Fruit fly (Drosophila melanogaster) whole organism, larva: ENCODE data around the gene bigmax.

Source experiments
- noc ChIP-seq: fragments of 200-800 bp; sonication (Bioruptor generic); optimal IDR thresholded peaks from 3 replicates; lab custom pipeline; 2019; ENCODE audit warnings: missing biosample characterization, mild to moderate bottlenecking, missing genetic modification characterization, moderate library complexity

bigmax gene

DNA sequence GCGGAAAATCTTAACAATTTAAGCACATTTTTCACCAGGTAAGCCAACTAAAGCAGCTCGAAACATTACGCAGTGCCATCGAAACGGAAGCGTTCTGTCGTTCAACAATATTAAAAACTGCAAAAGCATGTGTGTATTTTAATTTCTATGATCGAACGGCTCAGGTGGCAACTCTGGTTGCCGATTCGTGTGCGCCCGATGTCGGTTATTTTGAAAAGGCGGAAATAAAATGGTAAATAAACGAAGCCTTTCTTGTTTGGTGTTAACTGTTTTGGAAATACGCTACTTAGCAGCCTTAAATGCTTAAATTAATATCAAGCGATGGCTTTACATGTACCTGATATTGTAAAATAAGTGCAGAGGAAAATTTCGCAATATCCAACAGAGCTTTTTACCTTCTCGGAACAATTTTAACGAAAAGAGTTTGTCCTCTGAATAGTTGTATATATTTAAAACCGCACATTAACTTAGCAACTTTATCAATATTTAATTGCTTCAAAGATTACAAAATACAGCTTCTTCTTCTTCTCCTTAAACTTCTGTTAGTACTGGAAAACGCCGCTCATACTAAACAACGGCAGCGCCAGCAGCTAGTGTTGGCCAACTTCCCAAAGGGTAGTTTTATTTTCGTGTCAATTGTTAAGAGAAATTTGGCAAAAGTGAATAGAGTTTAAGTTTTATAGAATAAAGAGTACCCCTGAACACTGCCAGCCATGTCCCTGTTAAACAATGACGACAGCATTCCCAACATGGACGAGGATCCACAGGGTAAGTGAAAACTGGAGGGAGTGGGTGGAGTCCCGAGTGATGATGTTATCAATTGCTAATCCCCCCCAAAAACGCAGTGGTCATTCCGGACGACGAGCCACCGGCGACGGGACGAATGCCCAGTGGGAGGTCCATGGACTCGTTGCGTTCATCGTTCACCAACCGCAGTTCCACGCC lies 14.9 kb downstream of the bigmax start, which contains the start of gene CG5934:
CG5934 (plus strand) TSS at position 588 of the 945 bp plus-strand sequence.
- peak; percentile 14 for TF ChIP-seq noc (tag; lab: Kevin White, UChicago)

DNA sequence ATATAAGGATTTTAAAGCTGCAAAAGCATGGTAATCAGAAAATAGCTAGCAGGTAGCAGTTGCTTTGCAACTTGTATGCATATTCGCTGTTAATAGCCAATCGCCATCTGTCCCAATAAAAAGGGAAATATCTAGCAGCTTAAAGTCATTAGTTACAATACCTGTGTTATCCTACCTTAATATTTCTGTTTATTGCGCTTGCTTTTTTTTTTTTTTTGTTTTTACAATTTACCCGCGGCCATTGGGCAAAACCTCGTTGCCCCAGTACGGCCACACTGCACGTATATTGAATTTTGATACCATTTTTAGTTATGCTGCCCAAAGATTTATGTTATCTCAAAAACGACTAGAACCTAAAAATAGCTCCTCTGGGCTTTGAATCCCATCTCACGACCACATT lies 16.1 kb downstream of the bigmax start:
- no peak for TF ChIP-seq noc (tag; lab: Kevin White, UChicago)

DNA sequence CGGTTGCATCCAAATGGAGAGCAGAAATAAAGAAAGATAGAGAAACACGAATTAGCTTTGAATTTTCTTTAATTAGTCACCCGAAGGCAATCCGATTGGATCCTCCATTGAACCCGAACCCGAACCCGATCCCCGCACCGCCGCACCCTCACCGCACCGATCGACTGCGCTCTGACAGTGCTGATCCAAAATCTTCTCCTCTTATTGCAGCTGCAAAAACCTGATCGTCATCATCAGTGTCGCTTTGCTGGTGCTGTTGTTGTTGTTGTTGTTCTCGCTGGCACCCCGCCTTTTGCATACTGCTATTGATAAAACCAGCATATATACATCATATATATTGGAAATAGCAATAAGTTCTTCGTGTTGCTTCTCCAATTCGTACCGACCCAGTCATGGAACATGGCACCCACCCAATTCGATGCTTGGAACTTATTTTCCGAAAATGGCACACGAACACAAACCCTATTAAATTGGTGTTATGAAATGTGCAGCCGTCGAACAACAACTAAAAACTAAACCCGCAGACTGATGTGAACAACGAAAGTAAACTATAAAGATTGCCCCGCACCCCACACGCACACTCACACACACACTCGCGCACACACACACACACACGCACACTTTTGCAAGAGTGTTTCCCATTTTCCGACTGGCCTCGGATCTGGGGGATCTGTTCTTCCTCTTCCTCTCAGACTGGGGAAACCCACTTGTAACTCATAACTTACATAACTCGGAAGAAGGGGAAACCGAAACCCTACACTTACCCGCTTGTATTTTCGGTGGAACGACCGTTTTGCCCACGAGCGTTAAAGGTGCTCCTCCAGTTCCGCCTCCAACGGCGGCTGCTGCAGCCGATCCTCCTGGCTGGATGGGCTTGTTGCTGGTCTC lies 17.7 kb downstream of the bigmax start:
- no peak for TF ChIP-seq noc (tag; lab: Kevin White, UChicago)

DNA sequence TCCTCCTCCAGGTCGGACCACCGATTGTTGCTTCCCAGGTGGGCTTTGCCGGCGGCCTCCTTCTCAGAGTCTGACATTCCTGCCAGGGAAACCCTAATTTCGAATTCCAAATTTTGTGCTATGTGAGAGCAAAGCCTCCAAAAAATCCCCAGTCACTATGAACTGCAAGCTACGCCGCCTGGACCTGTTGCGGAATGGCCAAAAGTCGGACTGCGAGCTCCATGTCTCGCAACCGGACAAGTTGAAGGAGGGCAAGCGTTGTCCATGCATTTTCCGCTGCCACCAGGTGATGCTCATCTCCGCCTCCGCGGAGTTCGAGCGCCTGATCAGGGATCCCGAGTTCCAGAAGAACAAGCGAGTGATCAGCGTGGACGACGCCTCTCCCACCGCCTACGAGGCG lies 23.0 kb downstream of the bigmax start, which contains the start of the genes CG14262 and CG14260:
CG14262 (minus strand) TSS at position 101 of the 400 bp plus-strand sequence.
CG14260 (plus strand) TSS at position 128 of the 400 bp plus-strand sequence.
- TF ChIP-seq noc (tag; lab: Kevin White, UChicago), result no peak

DNA sequence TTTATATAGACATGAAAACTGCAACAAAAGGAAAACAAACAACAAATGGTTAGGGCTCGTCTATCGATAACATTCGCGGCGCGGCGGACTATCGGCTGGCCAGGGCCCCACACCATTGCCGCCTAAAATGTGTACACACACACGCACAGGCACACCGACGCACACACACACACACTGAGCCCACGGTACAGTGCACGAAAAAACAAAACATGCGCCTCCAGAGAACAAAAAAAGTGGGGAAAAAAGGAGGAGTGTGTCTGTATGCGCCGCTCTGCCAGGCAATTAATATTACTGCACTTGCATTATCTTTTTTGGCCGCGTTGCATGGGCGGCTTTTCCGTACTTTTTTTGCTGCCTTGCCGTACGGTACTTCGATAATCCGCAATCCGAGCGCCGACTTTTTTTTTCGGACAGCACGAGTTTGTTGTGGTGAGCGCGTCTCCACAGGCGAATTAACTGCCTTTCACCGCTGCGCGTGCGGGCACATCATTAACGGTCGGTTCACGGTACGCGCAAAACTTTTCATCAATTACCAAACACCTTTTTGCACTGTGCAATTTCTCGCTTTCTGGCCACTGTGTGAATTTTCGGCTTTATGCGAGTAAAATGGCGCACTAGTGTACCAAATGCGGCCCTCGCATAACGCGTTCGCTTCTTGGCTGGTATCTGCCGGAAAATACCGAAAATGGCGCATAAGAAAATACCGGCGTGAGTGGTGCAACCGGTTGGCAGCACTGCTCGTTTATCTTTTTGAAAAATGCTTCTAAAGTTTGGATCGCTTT lies 24.7 kb downstream of the bigmax start, which contains the start of gene woc:
woc (minus strand) TSS at position 622 of the 782 bp plus-strand sequence.
- TF ChIP-seq noc (tag; lab: Kevin White, UChicago), result peak; percentile 33

DNA sequence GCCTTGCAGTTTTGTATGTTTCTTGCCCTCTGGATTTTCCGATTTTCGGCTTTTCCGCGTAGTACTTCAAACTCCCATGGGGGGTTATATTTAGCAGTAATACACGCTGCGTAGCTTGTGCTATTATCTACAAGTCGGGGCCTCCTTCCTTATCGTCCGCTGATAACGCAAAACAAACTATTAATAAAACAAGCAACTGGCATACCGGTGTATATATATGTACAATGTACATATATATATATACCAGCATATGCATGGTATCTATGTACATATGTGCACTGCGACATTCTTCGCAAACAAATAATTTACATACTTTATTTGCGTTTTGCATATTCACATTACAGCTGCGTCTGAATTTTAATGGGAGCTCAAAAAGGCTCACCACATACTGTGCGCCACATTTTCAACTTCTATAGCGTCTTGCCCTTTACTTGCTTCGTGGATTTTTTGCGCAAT lies 34.4 kb downstream of the bigmax start:
- no peak for TF ChIP-seq noc (tag; lab: Kevin White, UChicago)

DNA sequence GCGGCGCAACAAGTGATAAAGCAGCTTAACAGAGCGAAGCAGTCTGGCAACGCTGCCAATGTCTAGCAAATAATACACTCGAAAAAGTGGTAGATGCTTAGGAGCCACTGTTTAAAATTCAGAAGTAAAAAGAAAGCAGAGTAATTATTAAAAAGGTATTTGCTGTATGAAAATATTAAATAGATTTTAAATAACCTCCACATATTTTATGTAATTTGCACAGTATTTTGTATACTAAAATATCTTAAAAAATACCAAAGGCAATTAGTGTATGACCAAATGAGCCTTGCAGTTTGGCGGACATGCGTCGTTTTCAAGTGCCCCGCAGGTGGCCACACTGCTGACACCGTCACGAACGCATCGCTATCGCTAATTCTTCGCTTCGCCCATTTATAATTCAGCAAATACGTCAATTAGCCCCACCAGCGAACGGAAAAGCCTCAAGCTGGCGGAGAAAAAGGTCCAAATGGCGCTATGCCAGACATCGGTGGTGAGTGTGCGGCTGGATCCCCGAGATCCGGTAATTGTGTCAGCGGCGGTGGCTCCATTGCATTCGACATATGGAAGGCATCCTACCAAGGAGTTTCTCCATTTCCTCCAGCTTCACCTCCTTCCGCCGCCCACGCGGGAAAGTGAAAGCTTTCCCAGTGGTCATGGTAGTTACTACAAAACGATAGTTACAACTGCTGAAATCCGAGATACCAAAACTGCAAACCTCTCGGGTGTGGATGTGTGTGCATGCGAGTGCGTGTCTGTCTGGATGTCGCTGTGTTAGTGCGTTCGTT lies 35.0 kb downstream of the bigmax start, which contains the start of gene pll:
pll (minus strand) TSS at position 47 of the 785 bp plus-strand sequence.
- TF ChIP-seq noc (tag; lab: Kevin White, UChicago), result peak; percentile 54

DNA sequence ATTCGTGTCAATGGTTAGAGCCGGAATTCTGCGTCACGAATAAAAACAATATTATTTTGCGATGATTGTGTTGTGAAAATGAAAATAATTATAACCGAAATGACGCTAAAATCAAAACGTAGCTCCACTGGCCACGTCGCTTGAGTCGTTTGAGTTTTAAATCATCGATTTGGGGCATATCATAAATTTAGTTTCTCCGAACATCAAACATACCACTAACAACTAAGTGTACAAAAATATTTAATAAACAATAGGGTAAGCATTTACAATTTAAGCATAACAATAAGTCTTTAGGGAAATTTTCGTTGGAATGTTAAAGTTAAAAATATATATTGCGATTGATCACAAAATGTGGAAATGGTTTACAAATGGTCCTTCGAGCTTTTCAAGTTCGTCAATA lies 37.4 kb downstream of the bigmax start, which contains the start of the genes TTLL6B and TfIIA-L:
TTLL6B (minus strand) TSS at position 101 of the 400 bp plus-strand sequence.
TfIIA-L (plus strand) TSS at position 206 of the 400 bp plus-strand sequence.
- no peak for TF ChIP-seq noc (tag; lab: Kevin White, UChicago)

DNA sequence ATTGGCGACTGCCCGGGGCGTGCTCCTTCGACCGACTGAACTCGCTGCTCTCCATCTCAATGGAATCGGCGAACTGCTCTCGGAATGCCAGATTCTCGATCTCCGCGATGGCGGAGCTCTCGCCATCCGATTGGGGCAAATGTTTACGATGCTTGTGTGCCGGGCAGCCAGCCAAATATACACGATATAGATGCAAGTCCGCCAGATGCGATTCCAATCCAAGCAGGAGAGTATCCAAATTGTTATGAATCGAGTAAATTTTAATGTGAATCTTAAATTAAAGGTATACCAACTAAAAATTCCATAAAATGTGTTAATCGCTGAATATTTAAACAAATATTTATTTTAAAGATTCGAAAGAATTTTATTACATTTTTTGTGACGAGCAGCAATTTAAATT lies 40.4 kb downstream of the bigmax start, which contains the start of gene CG5984:
CG5984 (minus strand) TSS at position 101 of the 400 bp plus-strand sequence.
- no peak for TF ChIP-seq noc (tag; lab: Kevin White, UChicago)

DNA sequence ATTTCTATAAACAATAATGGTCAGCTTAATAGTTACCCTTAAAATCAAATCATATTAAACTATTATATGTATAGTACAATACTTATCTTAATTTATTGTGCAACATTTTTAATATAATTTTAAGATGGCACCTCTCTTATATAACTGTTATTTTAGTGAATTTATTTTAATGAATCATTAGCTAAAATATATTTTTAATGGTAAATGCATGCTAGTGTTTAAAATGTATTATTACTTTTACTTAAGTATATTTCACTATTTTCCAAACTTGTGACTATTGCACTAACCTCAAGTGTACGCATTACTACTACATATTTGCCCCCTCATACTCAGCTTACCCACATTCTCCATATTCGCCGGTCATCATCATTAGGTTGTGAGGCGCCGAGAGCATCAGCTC lies 42.1 kb downstream of the bigmax start:
- TF ChIP-seq noc (tag; lab: Kevin White, UChicago), result peak; percentile 90

DNA sequence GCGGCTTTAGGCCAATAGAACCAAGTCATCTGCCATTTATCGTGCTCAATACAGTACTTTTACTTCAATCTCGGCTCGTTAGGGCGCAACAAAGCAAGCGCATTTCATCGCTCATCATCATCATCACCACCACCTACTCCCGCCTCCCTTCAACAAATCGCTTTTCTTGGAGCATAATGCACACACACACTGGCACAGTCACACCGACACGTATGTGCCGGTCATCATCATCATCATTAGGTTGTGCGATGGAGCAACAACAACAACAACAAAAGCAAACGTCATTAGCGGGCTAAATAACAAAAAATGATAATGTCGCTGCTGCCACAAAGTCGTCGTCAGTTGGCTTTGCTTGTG lies 42.9 kb downstream of the bigmax start:
- no peak for TF ChIP-seq noc (tag; lab: Kevin White, UChicago)

DNA sequence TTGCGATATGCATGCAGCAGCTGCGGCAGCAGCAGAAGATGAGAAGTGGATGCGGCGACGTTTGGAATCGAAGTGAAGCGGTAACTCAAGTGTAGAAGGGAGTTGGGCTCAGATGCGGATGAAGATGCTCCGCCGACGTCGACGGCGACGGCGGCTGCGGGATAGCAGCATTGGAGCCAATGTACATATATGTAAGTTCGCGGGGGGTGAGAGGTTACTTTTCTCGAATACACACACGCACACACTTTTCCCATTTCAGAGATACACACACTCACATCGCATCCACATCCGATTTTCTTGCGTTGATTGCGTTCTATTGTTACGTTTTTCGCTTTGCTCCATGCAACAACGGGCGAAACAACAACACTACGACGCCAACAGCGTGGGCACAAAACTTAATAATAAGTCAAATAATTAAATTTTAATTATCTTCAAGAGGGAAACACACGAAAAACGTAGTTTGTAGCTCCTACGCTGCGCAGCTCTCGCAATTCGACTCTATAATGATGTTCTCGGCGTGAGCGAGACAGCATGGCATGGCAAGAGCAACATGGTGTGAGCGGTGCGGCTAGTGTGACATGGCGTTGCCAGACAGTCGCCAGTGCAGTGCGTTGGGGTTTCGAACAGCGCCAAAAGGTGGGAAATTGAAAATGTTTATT lies 43.5 kb downstream of the bigmax start, which contains the start of gene CG18766:
CG18766 (minus strand) TSS at position 508 of the 659 bp plus-strand sequence.
- no peak for TF ChIP-seq noc (tag; lab: Kevin White, UChicago)

DNA sequence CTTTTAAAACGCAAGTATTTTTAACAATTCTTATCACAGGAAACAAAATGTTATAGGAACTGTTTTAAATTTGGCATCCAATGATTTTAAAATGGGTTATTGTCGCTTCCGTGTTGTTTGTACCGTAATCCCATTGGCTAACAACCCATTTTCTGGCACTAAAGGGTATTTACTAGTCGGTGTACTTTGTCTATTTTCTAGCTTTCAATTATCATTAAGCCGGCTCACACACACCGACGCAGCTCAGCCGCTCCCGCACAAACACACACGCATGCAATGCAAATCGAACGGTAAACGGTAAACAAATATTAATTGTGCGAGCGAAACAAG lies 43.9 kb downstream of the bigmax start:
- TF ChIP-seq noc (tag; lab: Kevin White, UChicago), result no peak
